Fruit fly (Drosophila melanogaster): Measurements from ENCODE around the gene slgA.

DNA sequence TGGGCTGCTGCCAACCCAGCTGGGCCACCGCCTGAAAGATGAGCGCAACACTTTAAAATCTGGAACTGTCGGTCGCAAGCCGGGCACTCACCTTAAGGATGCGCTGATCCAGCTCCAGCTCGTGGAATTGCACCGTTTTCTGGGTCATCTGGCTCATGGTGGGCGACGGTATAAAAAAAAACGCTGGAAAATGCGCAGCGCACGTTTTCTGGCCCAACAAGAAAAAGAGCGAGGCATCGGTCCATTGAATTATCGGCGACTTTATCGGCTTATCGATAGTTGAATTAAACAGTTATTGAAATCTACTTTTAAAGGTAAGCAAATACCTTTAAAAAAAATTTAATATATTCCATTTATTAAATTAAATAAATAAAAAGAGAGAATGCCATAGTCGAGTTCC lies 13.9 kb downstream of the slgA start, which contains the start of gene Ddx56:
- TF ChIP-seq Sox102F (GFP tag; optimal IDR thresholded peaks at IDR 0.05) (no peak), CG34406 (GFP tag; optimal IDR thresholded peaks at IDR 0.05) (no peak), CG11902 (GFP tag; optimal IDR thresholded peaks at IDR 0.05) (no peak)

Data from whole organism, prepupa.